Worm (Caenorhabditis elegans) whole organism, midembryonic: ENCODE data around the gene H39E23.3.

Experiments
- T22C8.4 ChIP-seq: fragments of 200-800 bp; sonication (Bioruptor generic); IDR thresholded peaks from 2 replicates; pipeline ENCODE4 v1.3.6; 2022; ENCODE audit warnings: missing genetic modification characterization, missing compliant biosample characterization
- flt-1 ChIP-seq: fragments of 200-800 bp; sonication (Bioruptor generic); IDR thresholded peaks from 2 replicates; pipeline ENCODE4 v1.3.6; 2022; ENCODE audit warnings: missing genetic modification characterization, missing compliant biosample characterization
- tab-1 ChIP-seq: fragments of 200-800 bp; sonication (Bioruptor generic); IDR thresholded peaks from 2 replicates; pipeline ENCODE4 v1.3.6; 2022; ENCODE audit warnings: missing genetic modification characterization, missing compliant biosample characterization
- ztf-29 ChIP-seq: fragments of 200-800 bp; sonication (Bioruptor generic); IDR thresholded peaks from 2 replicates; pipeline ENCODE4 v1.3.6; 2022; ENCODE audit warnings: missing genetic modification reagents, missing genetic modification characterization, missing compliant biosample characterization

DNA sequence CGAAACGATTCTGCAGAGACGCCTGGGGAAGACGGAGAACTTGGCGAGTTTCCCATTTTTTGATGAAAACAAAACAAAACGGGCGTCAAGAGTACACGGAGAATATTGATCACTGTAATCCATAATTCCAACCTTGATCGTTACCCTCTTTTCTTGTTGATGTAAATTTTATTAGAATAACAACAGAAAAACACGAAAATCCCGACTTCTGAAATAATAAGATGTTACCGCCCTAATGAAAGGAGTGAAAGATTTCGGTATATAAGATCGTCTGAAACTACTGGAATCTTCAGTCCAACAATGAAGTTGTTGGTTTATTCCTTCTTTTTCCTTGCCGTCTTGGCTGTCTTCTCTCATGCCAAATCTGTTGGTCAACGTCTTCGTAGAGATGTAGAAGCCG, 3.6 kb upstream of the H39E23.3 start, which contains the start of gene D1086.9:
- TF ChIP-seq ztf-29 = no peak
- no peak for TF ChIP-seq flt-1 (GFP tag; lab: Robert Waterston, UW)
- TF ChIP-seq tab-1 (GFP tag; lab: Robert Waterston, UW) = no peak
- no peak for TF ChIP-seq T22C8.4 (GFP tag; lab: Robert Waterston, UW)
